Fruit fly (Drosophila melanogaster) Kc167 (cell line): ENCODE measurements around the gene Pli.

Experiments
- Myc ChIP-seq: fragments of >200 bp; optimal IDR thresholded peaks from 2 replicates; lab custom pipeline; 2017; ENCODE audit warnings: missing external identifiers
- Sin3A ChIP-seq: fragments of >200 bp; optimal IDR thresholded peaks from 2 replicates; lab custom pipeline; 2018; ENCODE audit warnings: missing external identifiers
- h ChIP-seq: fragments of >200 bp; optimal IDR thresholded peaks from 3 replicates; lab custom pipeline; 2018; ENCODE audit warnings: missing external identifiers
- insv ChIP-seq: fragments of >200 bp; optimal IDR thresholded peaks from 3 replicates; lab custom pipeline; 2018; ENCODE audit warnings: missing external identifiers
- psq ChIP-seq: fragments of >200 bp; optimal IDR thresholded peaks from 2 replicates; lab custom pipeline; 2017; ENCODE audit warnings: missing external identifiers
- ttk ChIP-seq: sonication (Bioruptor generic); optimal IDR thresholded peaks from 2 replicates; lab custom pipeline; 2017; ENCODE audit warnings: missing external identifiers

The Pli gene

dm6 chr3R:23889922-23890321 lies at the start of gene Pli:
TSS of gene Pli (minus strand) at chr3R:23890052.
- TF ChIP-seq insv (lab: Kevin White, UChicago) = no peak
- TF ChIP-seq psq = no peak
- TF ChIP-seq h (lab: Kevin White, UChicago) = no peak
- no peak for TF ChIP-seq ttk (lab: Kevin White, UChicago)
- TF ChIP-seq Sin3A (lab: Kevin White, UChicago) = no peak
- no peak for TF ChIP-seq Myc

DNA sequence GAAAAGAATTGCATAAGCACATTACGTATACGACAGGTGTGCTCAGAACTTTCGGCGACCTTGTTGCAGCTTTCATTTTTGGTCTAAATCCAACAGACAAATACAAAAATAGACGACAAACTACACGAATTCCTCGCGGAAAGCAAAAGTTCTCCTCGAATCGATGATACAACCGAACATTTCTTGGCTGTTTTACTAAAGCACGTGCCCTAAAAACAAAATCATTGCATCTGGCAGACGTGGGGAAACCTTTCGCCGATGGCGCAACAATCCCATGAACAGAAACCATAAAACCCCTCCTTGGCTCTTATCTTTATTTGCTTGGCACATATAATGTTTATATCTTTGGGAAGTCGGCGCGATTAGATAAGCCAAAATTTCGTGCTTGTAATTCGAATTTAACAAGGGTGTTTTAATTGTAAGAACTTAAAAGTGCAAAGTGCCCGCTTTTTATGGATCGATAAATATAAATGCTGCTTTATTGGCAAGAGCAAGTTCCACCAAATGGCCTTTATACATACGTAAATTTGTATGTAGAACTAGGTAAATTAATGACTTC lies 48.8 kb upstream of the Pli start:
- no peak for TF ChIP-seq insv (lab: Kevin White, UChicago)
- no peak for TF ChIP-seq h (lab: Kevin White, UChicago)
- no peak for TF ChIP-seq ttk (lab: Kevin White, UChicago)
- no peak for TF ChIP-seq Myc
- no peak for TF ChIP-seq Sin3A (lab: Kevin White, UChicago)
- TF ChIP-seq psq = no peak

dm6 chr3R:23933684-23934575 lies 44.1 kb upstream of the Pli start, which contains the start of gene CG5854:
TSS of gene CG5854 (plus strand) at chr3R:23933912.
- TF ChIP-seq h (lab: Kevin White, UChicago) (no peak), psq (no peak)

- TF ChIP-seq Myc = no peak
- no peak for TF ChIP-seq psq
- TF ChIP-seq Sin3A (lab: Kevin White, UChicago) = no peak
- TF ChIP-seq insv (lab: Kevin White, UChicago) = no peak
- no peak for TF ChIP-seq h (lab: Kevin White, UChicago)
- TF ChIP-seq ttk (lab: Kevin White, UChicago) = no peak
Observed at dm6 chr3R:23933430-23933683, 43.5 kb upstream of the Pli start, which contains the start of gene RpS19b. TSS of gene RpS19b (minus strand) at chr3R:23933530.

DNA sequence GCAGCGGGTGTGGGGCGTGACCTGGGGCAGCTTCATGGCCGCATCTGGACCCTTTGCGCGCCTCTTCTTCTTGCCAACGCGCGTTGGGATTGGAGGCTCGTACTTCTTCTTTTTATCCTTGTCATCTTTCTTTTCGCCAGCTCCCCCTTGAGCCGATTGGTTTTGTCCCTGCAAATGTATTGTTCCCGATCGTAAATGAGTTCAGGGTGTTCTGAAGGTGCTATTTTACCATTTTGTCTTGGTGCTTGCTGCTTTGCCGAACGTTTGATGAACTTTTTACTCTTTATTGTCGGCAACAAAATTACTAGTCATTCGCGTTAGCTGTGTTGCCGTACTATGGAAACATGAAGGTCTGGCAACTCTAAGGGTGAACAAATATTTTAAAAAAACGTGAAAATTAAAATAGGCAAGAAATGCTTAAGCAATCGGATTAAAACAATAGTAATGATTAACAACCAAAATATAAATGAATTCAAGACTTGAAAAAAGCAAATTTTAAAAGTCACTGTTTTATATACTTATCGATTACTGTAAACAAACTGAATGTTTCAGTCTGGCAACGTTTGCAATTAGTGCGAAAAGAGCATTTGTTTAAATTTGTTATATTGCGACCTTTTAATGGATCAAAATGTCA lies 41.4 kb upstream of the Pli start, which contains the start of the genes Rpt2 and CG13599:
TSS of gene Rpt2 (minus strand) at position 464 of the 634 bp plus-strand sequence.
TSS of gene CG13599 (plus strand) at position 545 of the 634 bp plus-strand sequence.
- TF ChIP-seq Sin3A (lab: Kevin White, UChicago) (no peak), h (lab: Kevin White, UChicago) (no peak), insv (lab: Kevin White, UChicago) (no peak), Myc (no peak), psq (no peak), ttk (lab: Kevin White, UChicago) (no peak)

- TF ChIP-seq Myc = no peak
- TF ChIP-seq ttk (lab: Kevin White, UChicago) = no peak
- TF ChIP-seq h (lab: Kevin White, UChicago) = no peak
- TF ChIP-seq insv (lab: Kevin White, UChicago) = no peak
- TF ChIP-seq psq = no peak
Observed at dm6 chr3R:23928950-23929602, 39.2 kb upstream of the Pli start, which contains the start of the genes CG43998, CG43999 and CG31142. TSS of gene CG43998 (minus strand) at chr3R:23929000. TSS of gene CG43999 (minus strand) at chr3R:23929000. TSS of gene CG31142 (plus strand) at chr3R:23929243.

DNA sequence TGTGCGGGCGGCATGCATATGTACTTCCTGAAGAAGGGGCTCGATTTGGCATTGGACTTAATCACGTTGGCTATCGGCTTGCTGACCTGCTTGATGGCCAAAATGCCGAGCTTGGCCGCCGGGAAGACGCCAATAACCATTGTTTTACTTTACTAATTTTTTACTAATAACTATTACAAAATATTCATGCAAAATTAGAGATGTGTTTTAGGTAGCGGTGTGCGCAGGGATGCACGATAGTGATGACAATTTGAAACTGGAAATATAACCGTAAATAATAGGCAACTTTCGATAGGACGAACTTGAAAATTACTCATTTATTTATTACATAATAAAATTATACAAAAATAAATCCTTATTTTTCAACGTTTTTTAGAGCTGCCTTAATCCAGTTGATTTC lies 37.6 kb upstream of the Pli start, which contains the start of gene CG13601:
TSS of gene CG13601 (minus strand) at position 206 of the 400 bp plus-strand sequence.
- TF ChIP-seq h (lab: Kevin White, UChicago) (no peak), insv (lab: Kevin White, UChicago) (no peak), Sin3A (lab: Kevin White, UChicago) (no peak), Myc (no peak), ttk (lab: Kevin White, UChicago) (no peak)

DNA sequence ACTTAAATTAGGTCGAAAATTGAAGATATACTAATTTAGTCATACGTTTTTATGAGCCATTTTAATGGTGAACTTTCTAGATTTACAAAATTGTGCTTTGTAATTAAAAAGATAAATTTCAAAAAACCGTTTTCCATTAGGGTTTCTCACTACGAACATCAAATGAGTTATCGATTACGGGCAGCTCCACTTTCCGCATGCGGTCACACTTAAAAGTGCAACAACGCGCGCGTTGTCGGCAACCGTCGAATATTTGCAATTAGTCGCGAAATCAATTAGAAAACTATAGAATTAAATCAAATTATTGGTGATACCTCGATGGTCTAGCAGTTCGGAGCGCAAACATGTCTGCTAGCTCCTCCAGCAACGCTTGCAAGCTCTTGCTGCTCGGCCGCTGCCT lies 34.3 kb upstream of the Pli start, which contains the start of gene Ndc1:
TSS of gene Ndc1 (plus strand) at position 200 of the 400 bp plus-strand sequence.
- TF ChIP-seq Myc (no peak), Sin3A (lab: Kevin White, UChicago) (no peak), ttk (lab: Kevin White, UChicago) (no peak), psq (no peak), h (lab: Kevin White, UChicago) (no peak), insv (lab: Kevin White, UChicago) (no peak)

DNA sequence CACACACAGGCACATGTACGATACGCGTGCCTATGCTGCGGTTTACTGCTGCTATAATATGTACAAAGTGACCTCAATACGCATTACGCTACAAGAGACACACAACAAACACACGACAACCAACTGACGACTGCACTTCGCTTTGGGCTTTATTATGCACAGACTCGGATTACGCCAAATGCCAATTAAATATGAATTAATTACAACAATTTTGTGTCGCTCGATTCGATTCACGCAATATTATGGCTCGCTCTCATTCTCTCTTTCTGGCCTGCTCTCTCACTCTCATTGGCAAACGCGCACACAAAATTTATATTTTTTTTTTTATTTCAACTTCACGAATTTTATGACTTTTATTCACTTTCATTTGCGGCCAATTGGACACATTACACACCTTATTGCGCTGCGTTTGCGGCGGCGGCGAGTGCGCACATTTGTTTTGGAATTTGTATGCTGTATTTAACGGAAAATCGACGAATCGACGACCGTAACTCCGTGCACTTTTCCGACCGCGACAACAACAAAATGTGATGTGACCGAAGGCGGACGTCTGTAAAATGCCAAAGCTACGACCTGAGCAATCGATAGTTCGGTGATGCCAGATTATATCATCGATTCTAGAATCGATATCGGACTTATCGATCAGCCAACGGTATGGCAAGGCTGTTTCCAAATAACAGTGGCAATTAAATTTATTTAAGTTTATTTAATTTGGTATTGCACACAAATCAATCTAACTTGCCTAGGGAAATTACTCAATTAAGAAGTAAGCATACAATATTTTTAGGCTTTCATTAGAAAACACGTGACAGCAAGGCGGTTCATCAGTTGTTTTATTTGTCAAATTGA lies 32.9 kb upstream of the Pli start, which contains the start of the genes sba and CG31141:
TSS of gene sba (minus strand) at position 472 of the 849 bp plus-strand sequence.
TSS of gene CG31141 (plus strand) at position 799 of the 849 bp plus-strand sequence.
- no peak for TF ChIP-seq Sin3A (lab: Kevin White, UChicago)
- no peak for TF ChIP-seq insv (lab: Kevin White, UChicago)
- TF ChIP-seq ttk (lab: Kevin White, UChicago) = no peak
- TF ChIP-seq Myc = no peak
- TF ChIP-seq h (lab: Kevin White, UChicago) = no peak
- TF ChIP-seq psq = no peak

- TF ChIP-seq psq (no peak), Sin3A (lab: Kevin White, UChicago) (no peak), insv (lab: Kevin White, UChicago) (no peak)
Observed at dm6 chr3R:23921701-23922501, 32.0 kb upstream of the Pli start.
